Worm (Caenorhabditis elegans) whole organism, young adult: ENCODE results near the gene F54F2.14.

Experiments used
- B0336.3 ChIP-seq: fragments of 200-800 bp; sonication (Bioruptor generic); IDR thresholded peaks from 2 replicates; pipeline ENCODE4 v1.3.6; 2022; ENCODE audit warnings: missing genetic modification characterization, missing compliant biosample characterization
- C06A6.2 ChIP-seq: fragments of 200-800 bp; sonication (Bioruptor generic); conservative IDR thresholded peaks from 2 replicates; pipeline ENCODE4 v1.3.6; 2022; ENCODE audit warnings: missing genetic modification characterization, missing compliant biosample characterization
- D2030.7 ChIP-seq: fragments of 200-800 bp; sonication (Bioruptor generic); IDR thresholded peaks from 2 replicates; pipeline ENCODE4 v1.3.6; 2022; ENCODE audit warnings: missing genetic modification reagents, missing genetic modification characterization, missing compliant biosample characterization
- F10E7.11 ChIP-seq: sonication (generic microtip); optimal IDR thresholded peaks from 2 replicates; lab custom pipeline; 2017; ENCODE audit warnings: mild to moderate bottlenecking, missing genetic modification characterization, moderate library complexity, missing compliant biosample characterization
- F33H1.4 ChIP-seq: fragments of 200-800 bp; sonication (Bioruptor generic); IDR thresholded peaks from 2 replicates; pipeline ENCODE4 v1.3.6; 2022; ENCODE audit warnings: missing genetic modification reagents, missing genetic modification characterization, missing compliant biosample characterization
- F49E8.2 ChIP-seq: sonication (generic microtip); optimal IDR thresholded peaks from 3 replicates; lab custom pipeline; 2017; ENCODE audit warnings: missing genetic modification characterization, mild to moderate bottlenecking, missing compliant biosample characterization, antibody characterized with exemption, moderate library complexity; ENCODE audit not compliant: insufficient read depth
- K11D2.4 ChIP-seq: fragments of 200-800 bp; sonication (Bioruptor generic); IDR thresholded peaks from 2 replicates; pipeline ENCODE4 v1.3.6; 2022; ENCODE audit warnings: missing genetic modification reagents, missing genetic modification characterization, missing compliant biosample characterization
- K12H6.12 ChIP-seq: fragments of 200-800 bp; sonication (Bioruptor generic); optimal IDR thresholded peaks from 2 replicates; lab custom pipeline; 2018; ENCODE audit warnings: mild to moderate bottlenecking, missing genetic modification characterization, missing compliant biosample characterization
- Y53G8AR.9 ChIP-seq: fragments of 200-800 bp; sonication (Bioruptor generic); conservative IDR thresholded peaks from 2 replicates; pipeline ENCODE4 v1.3.6; 2022; ENCODE audit warnings: missing genetic modification reagents, missing genetic modification characterization, missing compliant biosample characterization
- akir-1 ChIP-seq: fragments of 200-800 bp; sonication (Bioruptor generic); optimal IDR thresholded peaks from 2 replicates; lab custom pipeline; 2018; ENCODE audit warnings: mild to moderate bottlenecking, missing genetic modification characterization, moderate library complexity, missing compliant biosample characterization
- attf-5 ChIP-seq: fragments of 200-800 bp; sonication (Bioruptor generic); optimal IDR thresholded peaks from 2 replicates; lab custom pipeline; 2018; ENCODE audit warnings: mild to moderate bottlenecking, missing genetic modification characterization, missing compliant biosample characterization
- attf-6 ChIP-seq: fragments of 200-800 bp; sonication (Bioruptor generic); IDR thresholded peaks from 2 replicates; pipeline ENCODE4 v1.3.6; 2022; ENCODE audit warnings: missing genetic modification reagents, missing genetic modification characterization, missing compliant biosample characterization
- bed-2 ChIP-seq: fragments of 200-800 bp; sonication (Bioruptor generic); IDR thresholded peaks from 2 replicates; pipeline ENCODE4 v1.3.6; 2022; ENCODE audit warnings: missing genetic modification reagents, missing genetic modification characterization, missing compliant biosample characterization
- cebp-1 ChIP-seq, 2 experiments: fragments of 200-800 bp in 1 of 2; sonication (Bioruptor generic) in 1 of 2; sonication (generic microtip) in 1 of 2; IDR thresholded peaks in 1 of 2; optimal IDR thresholded peaks in 1 of 2; 2 replicates each; pipeline versions ENCODE4 v1.3.6 to Lab custom; 2017 to 2022; ENCODE audit warnings: missing compliant biosample characterization in 2 of 2, missing genetic modification characterization in 2 of 2, mild to moderate bottlenecking in 1 of 2, missing genetic modification reagents in 1 of 2, moderate library complexity in 1 of 2
- ceh-40 ChIP-seq: fragments of 200-800 bp; sonication (Bioruptor generic); IDR thresholded peaks from 2 replicates; pipeline ENCODE4 v1.3.6; 2022; ENCODE audit warnings: missing genetic modification characterization, missing compliant biosample characterization
- chd-7 ChIP-seq: sonication (generic microtip); optimal IDR thresholded peaks from 2 replicates; lab custom pipeline; 2016; ENCODE audit warnings: mild to moderate bottlenecking, missing genetic modification characterization, moderate library complexity, missing compliant biosample characterization
- dpff-1 ChIP-seq: sonication (generic microtip); optimal IDR thresholded peaks from 2 replicates; lab custom pipeline; 2017; ENCODE audit warnings: mild to moderate bottlenecking, missing genetic modification characterization, missing compliant biosample characterization
- egl-18 ChIP-seq: fragments of 200-800 bp; sonication (Bioruptor generic); IDR thresholded peaks from 2 replicates; pipeline ENCODE4 v1.3.6; 2022; ENCODE audit warnings: missing genetic modification reagents, missing genetic modification characterization, missing compliant biosample characterization
- ets-4 ChIP-seq: fragments of 200-800 bp; sonication (Bioruptor generic); optimal IDR thresholded peaks from 2 replicates; lab custom pipeline; 2018; ENCODE audit warnings: mild to moderate bottlenecking, missing genetic modification characterization, missing compliant biosample characterization
- hmg-1.2 ChIP-seq: fragments of 200-800 bp; sonication (Bioruptor generic); IDR thresholded peaks from 2 replicates; pipeline ENCODE4 v1.3.6; 2022; ENCODE audit warnings: missing genetic modification reagents, missing genetic modification characterization, missing compliant biosample characterization
- hmg-20 ChIP-seq: fragments of 200-800 bp; sonication (Bioruptor generic); IDR thresholded peaks from 2 replicates; pipeline ENCODE4 v1.3.6; 2022; ENCODE audit warnings: missing genetic modification reagents, missing genetic modification characterization, missing compliant biosample characterization
- let-607 ChIP-seq, 2 experiments: fragments of 200-800 bp in 1 of 2; sonication (Bioruptor generic) in 1 of 2; sonication (generic microtip) in 1 of 2; optimal IDR thresholded peaks; 2 replicates each; lab custom pipeline; 2016 to 2018; ENCODE audit warnings: mild to moderate bottlenecking in 2 of 2, missing compliant biosample characterization in 2 of 2, missing genetic modification characterization in 2 of 2, moderate library complexity in 2 of 2, missing genotype in 1 of 2
- lin-54 ChIP-seq: fragments of 200-800 bp; sonication (Bioruptor generic); optimal IDR thresholded peaks from 2 replicates; lab custom pipeline; 2018; ENCODE audit warnings: mild to moderate bottlenecking, missing genetic modification characterization, missing compliant biosample characterization
- madf-10 ChIP-seq: sonication (generic microtip); optimal IDR thresholded peaks from 2 replicates; lab custom pipeline; 2016; ENCODE audit warnings: mild to moderate bottlenecking, missing genetic modification characterization, missing compliant biosample characterization
- madf-6 ChIP-seq: fragments of 200-800 bp; sonication (Bioruptor generic); IDR thresholded peaks from 2 replicates; pipeline ENCODE4 v1.3.6; 2022; ENCODE audit warnings: missing genetic modification reagents, missing genetic modification characterization, missing compliant biosample characterization
- mel-28 ChIP-seq: sonication (generic microtip); optimal IDR thresholded peaks from 2 replicates; lab custom pipeline; 2016; ENCODE audit warnings: borderline replicate concordance, mild to moderate bottlenecking, missing genetic modification characterization, missing compliant biosample characterization
- mes-4 ChIP-seq: sonication (generic microtip); optimal IDR thresholded peaks from 2 replicates; lab custom pipeline; 2016; ENCODE audit warnings: missing genotype, missing genetic modification characterization, missing compliant biosample characterization
- nfya-2 ChIP-seq: fragments of 200-800 bp; sonication (Bioruptor generic); IDR thresholded peaks from 2 replicates; pipeline ENCODE4 v1.3.6; 2022; ENCODE audit warnings: missing genetic modification reagents, missing genetic modification characterization, missing compliant biosample characterization
- nhr-80 ChIP-seq: sonication (generic microtip); optimal IDR thresholded peaks from 2 replicates; lab custom pipeline; 2016; ENCODE audit warnings: missing genetic modification characterization, missing compliant biosample characterization
- repo-1 ChIP-seq: sonication (generic microtip); optimal IDR thresholded peaks from 2 replicates; lab custom pipeline; 2017; ENCODE audit warnings: mild to moderate bottlenecking, missing genetic modification characterization, missing compliant biosample characterization
- snpc-1.3 ChIP-seq: sonication (generic microtip); optimal IDR thresholded peaks from 2 replicates; lab custom pipeline; 2017; ENCODE audit warnings: missing genetic modification characterization, mild to moderate bottlenecking, missing compliant biosample characterization, antibody characterized with exemption, moderate library complexity, missing genotype, missing genetic modification reagents; ENCODE audit not compliant: insufficient read depth
- tlf-1 ChIP-seq: fragments of 200-800 bp; sonication (Bioruptor generic); optimal IDR thresholded peaks from 2 replicates; lab custom pipeline; 2018; ENCODE audit warnings: mild to moderate bottlenecking, missing genetic modification characterization, missing compliant biosample characterization
- unc-130 ChIP-seq: sonication (generic microtip); optimal IDR thresholded peaks from 2 replicates; lab custom pipeline; 2016; ENCODE audit warnings: missing genetic modification reagents, missing genetic modification characterization, missing compliant biosample characterization
- ztf-26 ChIP-seq: sonication (generic microtip); optimal IDR thresholded peaks from 2 replicates; lab custom pipeline; 2017; ENCODE audit warnings: missing genetic modification characterization, missing compliant biosample characterization
- ztf-6 ChIP-seq: fragments of 200-800 bp; sonication (Bioruptor generic); IDR thresholded peaks from 2 replicates; pipeline ENCODE4 v1.3.6; 2022; ENCODE audit warnings: missing genetic modification reagents, missing genetic modification characterization, missing compliant biosample characterization

Gene F54F2.14

ce11 chrIII:8799964-8800795 lies 8.8 kb downstream of the F54F2.14 start, which contains the start of gene F54F2.6 (continued):
- peak; percentile 61 for TF ChIP-seq nhr-80 (tag; lab: Kevin White, UChicago)
- peak; percentile 77 for TF ChIP-seq B0336.3 (GFP tag; lab: Robert Waterston, UW)
- no peak for TF ChIP-seq akir-1 (GFP tag; lab: Kevin White, UChicago)
- peak; percentile 51 for TF ChIP-seq ztf-26 (tag; lab: Kevin White, UChicago)
- peak; percentile 97 for TF ChIP-seq K12H6.12 (tag; lab: Kevin White, UChicago)
- peak; percentile 9 for TF ChIP-seq F10E7.11 (tag; lab: Kevin White, UChicago)
- peak; percentile 42 for TF ChIP-seq madf-10
- TF ChIP-seq attf-5 (GFP tag; lab: Kevin White, UChicago), result peak; percentile 86
- peak; percentile 73; the same call in 1 of the 2 replicates for TF ChIP-seq K11D2.4
- TF ChIP-seq cebp-1 (GFP tag; IDR thresholded peaks at IDR 0.05; lab: Robert Waterston, UW), result peak; percentile 60
- TF ChIP-seq cebp-1 (tag; optimal IDR thresholded peaks at IDR 0.05; lab: Kevin White, UChicago), result peak; percentile 91
- TF ChIP-seq tlf-1 (GFP tag; lab: Kevin White, UChicago), result peak; percentile 16
- TF ChIP-seq ztf-6 (GFP tag; lab: Robert Waterston, UW), result no peak
- no peak for TF ChIP-seq nfya-2 (GFP tag; lab: Robert Waterston, UW)
- peak; percentile 36 for TF ChIP-seq lin-54
- TF ChIP-seq dpff-1 (tag; lab: Kevin White, UChicago), result peak; percentile 20
- no peak for TF ChIP-seq F33H1.4 (GFP tag; lab: Robert Waterston, UW)
- TF ChIP-seq D2030.7 (GFP tag; lab: Robert Waterston, UW), result no peak
- peak; percentile 82 for TF ChIP-seq chd-7 (tag; lab: Kevin White, UChicago)
- peak in 1 of 2 experiments; percentile 36 for TF ChIP-seq let-607 (tag; optimal IDR thresholded peaks at IDR 0.05; lab: Kevin White, UChicago)
- peak; percentile 42 for TF ChIP-seq ets-4 (GFP tag; lab: Kevin White, UChicago)
- peak; percentile 57 for TF ChIP-seq repo-1 (tag; lab: Kevin White, UChicago)
- TF ChIP-seq mel-28, result no peak

- TF ChIP-seq attf-6 (GFP tag; lab: Robert Waterston, UW), result no peak
- TF ChIP-seq bed-2 (GFP tag; lab: Robert Waterston, UW), result no peak
- no peak for TF ChIP-seq C06A6.2 (GFP tag; lab: Robert Waterston, UW)
- no peak for TF ChIP-seq nhr-80 (tag; lab: Kevin White, UChicago)
- no peak for TF ChIP-seq hmg-20
- no peak for TF ChIP-seq F33H1.4 (GFP tag; lab: Robert Waterston, UW)
- TF ChIP-seq lin-54, result no peak
- TF ChIP-seq snpc-1.3, result no peak
- no peak for TF ChIP-seq hmg-1.2 (GFP tag; lab: Robert Waterston, UW)
- TF ChIP-seq ztf-6 (GFP tag; lab: Robert Waterston, UW), result no peak
- no peak for TF ChIP-seq egl-18 (GFP tag; lab: Robert Waterston, UW)
- no peak for TF ChIP-seq mes-4
- TF ChIP-seq madf-6, result no peak
- TF ChIP-seq F49E8.2, result no peak
- TF ChIP-seq B0336.3 (GFP tag; lab: Robert Waterston, UW), result no peak
- no peak for TF ChIP-seq ceh-40 (GFP tag; lab: Robert Waterston, UW)
- TF ChIP-seq Y53G8AR.9 (GFP tag; lab: Robert Waterston, UW), result no peak
- TF ChIP-seq K11D2.4, result no peak
- TF ChIP-seq unc-130 (GFP tag; lab: Kevin White, UChicago), result no peak
These were observed 9.4 kb downstream of the F54F2.14 start for ce11 chrIII:8800796-8801083.
